Fruit fly (Drosophila melanogaster) whole organism: ENCODE measurements around the gene Or7a.

Source experiments
- CG8478 ChIP-seq: fragments of >200 bp; optimal IDR thresholded peaks from 2 replicates; lab custom pipeline; 2018; ENCODE audit warnings: inconsistent platforms
- pan ChIP-seq: fragments of >200 bp; optimal IDR thresholded peaks from 2 replicates; lab custom pipeline; 2017
- usp ChIP-seq: fragments of >200 bp; optimal IDR thresholded peaks from 2 replicates; lab custom pipeline; 2017; ENCODE audit warnings: missing biosample characterization, missing genetic modification characterization, mixed read lengths

DNA sequence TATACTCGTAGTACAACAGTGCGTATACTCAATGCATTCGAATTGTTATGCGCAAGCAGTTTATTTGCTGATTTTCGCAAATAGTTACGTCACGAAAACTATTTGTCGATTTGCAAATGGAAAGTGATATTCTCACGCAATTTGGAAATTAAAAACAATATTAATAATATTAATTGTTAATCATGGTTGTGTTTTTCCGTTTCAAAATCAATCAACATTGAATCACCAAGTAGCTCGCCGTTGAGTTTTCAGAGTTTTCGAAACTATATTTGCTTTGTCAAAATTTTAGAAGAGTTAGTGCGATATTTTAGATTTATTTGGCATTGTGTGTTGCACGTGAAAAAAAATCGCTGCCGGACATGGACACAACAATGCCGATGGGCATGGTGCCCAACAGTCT lies 5.8 kb downstream of the Or7a start, which contains the start of gene CG15337:
- TF ChIP-seq usp (no peak), CG8478 (lab: Kevin White, UChicago) (no peak), pan (lab: Kevin White, UChicago) (no peak)
